Comparison of ENCODE assay signal across 1 fruit fly cellular context in the genomic region with DNA sequence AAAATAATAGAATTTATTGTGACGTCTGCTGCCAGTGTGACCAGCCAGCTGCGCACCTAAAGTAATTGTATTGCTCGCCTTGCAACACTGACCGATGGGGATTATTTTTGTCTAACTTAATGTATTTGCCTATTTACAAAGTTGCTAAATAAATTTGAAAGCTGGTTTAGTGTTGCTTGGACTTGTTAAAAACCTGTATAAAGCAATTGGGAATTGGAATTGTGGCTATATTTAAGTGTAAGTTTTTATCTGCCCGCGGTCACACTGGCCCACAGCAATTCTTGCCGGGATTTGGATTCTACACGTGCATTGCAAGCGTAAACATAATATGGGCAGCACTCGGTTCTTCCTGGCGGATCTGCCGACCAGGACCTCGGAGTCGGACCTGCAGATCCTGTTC.
A peak's percentile ranks its signal among the peaks of the same experiment; 100 is the strongest.
TF ChIP-seq lines count a peak whose summit lies in the region.

A gene (plus strand): TSS at position 94 of the 400 bp plus-strand sequence.
A gene (minus strand): TSS at position 177 of the 400 bp plus-strand sequence.

TF ChIP-seq in whole organism, embryonic, 481 proteins besides CTCF, POLR2A, EP300 and RAD21 (continued from another document):
- TF ChIP-seq CG12391 (tag; optimal IDR thresholded peaks at IDR 0.05; lab: Kevin White, UChicago) (peak; percentile 33), Hr51 (GFP tag; optimal IDR thresholded peaks at IDR 0.05; lab: Kevin White, UChicago) (no peak), gce (GFP tag; IDR thresholded peaks at IDR 0.05; lab: Robert Waterston, UW) (no peak), CG4617 (GFP tag; optimal IDR thresholded peaks at IDR 0.05; lab: Kevin White, UChicago; ENCODE audit: borderline replicate concordance) (peak; percentile 71), p53 (GFP tag; optimal IDR thresholded peaks at IDR 0.05; lab: Kevin White, UChicago) (no peak), CG30020 (tag; optimal IDR thresholded peaks at IDR 0.05; lab: Kevin White, UChicago) (peak; percentile 47), zfh2 (GFP tag; optimal IDR thresholded peaks at IDR 0.05; lab: Kevin White, UChicago) (peak; percentile 6), Sry-δ (GFP tag; optimal IDR thresholded peaks at IDR 0.05; lab: Kevin White, UChicago) (peak; percentile 14), Chrac-16 (GFP tag; optimal IDR thresholded peaks at IDR 0.05; lab: Kevin White, UChicago) (no peak), CG34224 (GFP tag; IDR thresholded peaks at IDR 0.05; lab: Robert Waterston, UW; ENCODE audit: partially characterized antibody) (peak; percentile 56; the same call in 2 of the 3 replicates), BEAF-32 (GFP tag; optimal IDR thresholded peaks at IDR 0.05; lab: Kevin White, UChicago) (peak; percentile 42), CG14050 (GFP tag; IDR thresholded peaks at IDR 0.05; lab: Robert Waterston, UW) (no peak), Hr3 (GFP tag; optimal IDR thresholded peaks at IDR 0.05; lab: Kevin White, UChicago) (no peak), Abd-B (GFP tag; optimal IDR thresholded peaks at IDR 0.05; lab: Kevin White, UChicago) (peak; percentile 61), gfzf (GFP tag; optimal IDR thresholded peaks at IDR 0.05; lab: Kevin White, UChicago) (peak; percentile 87), h (optimal IDR thresholded peaks at IDR 0.05; lab: Kevin White, UChicago) (no peak), CG12942 (GFP tag; optimal IDR thresholded peaks at IDR 0.05; lab: Kevin White, UChicago) (no peak), pzg (GFP tag; optimal IDR thresholded peaks at IDR 0.05; lab: Kevin White, UChicago) (peak; percentile 70), Sin3A (optimal IDR thresholded peaks at IDR 0.05; lab: Kevin White, UChicago) (peak; percentile 84), gro (GFP tag; optimal IDR thresholded peaks at IDR 0.05; lab: Kevin White, UChicago) (peak; percentile 8), CG8765 (GFP tag; IDR thresholded peaks at IDR 0.05; lab: Robert Waterston, UW) (0 out of 2 replicates have a peak, but pooled peaks have one; percentile 17), HLH4C (GFP tag; IDR thresholded peaks at IDR 0.05; lab: Robert Waterston, UW; ENCODE audit: partially characterized antibody) (no peak), Lhr (GFP tag; optimal IDR thresholded peaks at IDR 0.05; lab: Kevin White, UChicago) (peak; percentile 2), CG10267 (tag; optimal IDR thresholded peaks at IDR 0.05; lab: Kevin White, UChicago) (peak; percentile 90), sens (GFP tag; lab: Kevin White, UChicago) (peak; percentile 66), Pdp1 (GFP tag; optimal IDR thresholded peaks at IDR 0.05; lab: Kevin White, UChicago) (peak in 1 of 2 experiments; percentile 28), CG9932 (GFP tag; IDR thresholded peaks at IDR 0.05; lab: Robert Waterston, UW) (no peak), dm (GFP tag; optimal IDR thresholded peaks at IDR 0.05; lab: Kevin White, UChicago) (peak; percentile 84), ap (GFP tag; IDR thresholded peaks at IDR 0.05; lab: Robert Waterston, UW) (no peak), CG2678 (tag; optimal IDR thresholded peaks at IDR 0.05; lab: Kevin White, UChicago) (no peak), Max (GFP tag; optimal IDR thresholded peaks at IDR 0.05; lab: Kevin White, UChicago) (peak; percentile 37), HmgZ (tag; optimal IDR thresholded peaks at IDR 0.05; lab: Kevin White, UChicago) (peak; percentile 17), CG17186 (GFP tag; optimal IDR thresholded peaks at IDR 0.05; lab: Kevin White, UChicago) (peak; percentile 42), Med (GFP tag; lab: Kevin White, UChicago) (peak; percentile 86), Awh (GFP tag; IDR thresholded peaks at IDR 0.05; lab: Robert Waterston, UW) (no peak), aop (GFP tag; IDR thresholded peaks at IDR 0.05; lab: Robert Waterston, UW) (no peak), NC2α (GFP tag; optimal IDR thresholded peaks at IDR 0.05; lab: Kevin White, UChicago) (no peak), CG18764 (GFP tag; optimal IDR thresholded peaks at IDR 0.05; lab: Kevin White, UChicago) (peak; percentile 21), CHES-1-like (GFP tag; optimal IDR thresholded peaks at IDR 0.05; lab: Kevin White, UChicago) (peak; percentile 62), CG2120 (GFP tag; optimal IDR thresholded peaks at IDR 0.05; lab: Kevin White, UChicago) (peak; percentile 42), CG18011 (GFP tag; optimal IDR thresholded peaks at IDR 0.05; lab: Kevin White, UChicago) (no peak), Tbp (GFP tag; optimal IDR thresholded peaks at IDR 0.05; lab: Kevin White, UChicago) (peak; percentile 17), CG10431 (GFP tag; optimal IDR thresholded peaks at IDR 0.05; lab: Kevin White, UChicago) (no peak), tna (GFP tag; IDR thresholded peaks at IDR 0.05; lab: Robert Waterston, UW; ENCODE audit: partially characterized antibody) (no peak), CG2116 (GFP tag; optimal IDR thresholded peaks at IDR 0.05; lab: Kevin White, UChicago) (peak; percentile 56), sug (tag; optimal IDR thresholded peaks at IDR 0.05; lab: Kevin White, UChicago) (peak; percentile 19), CG3995 (GFP tag; optimal IDR thresholded peaks at IDR 0.05; lab: Kevin White, UChicago) (no peak), Ets97D (GFP tag; optimal IDR thresholded peaks at IDR 0.05; lab: Kevin White, UChicago) (peak; percentile 55), ewg (GFP tag; optimal IDR thresholded peaks at IDR 0.05; lab: Kevin White, UChicago) (peak; percentile 26), CG1603 (tag; optimal IDR thresholded peaks at IDR 0.05; lab: Kevin White, UChicago) (peak; percentile 71), Scr (GFP tag; IDR thresholded peaks at IDR 0.05; lab: Robert Waterston, UW; ENCODE audit: partially characterized antibody) (0 out of 2 replicates have a peak, but pooled peaks have one; percentile 33), disco-r (GFP tag; optimal IDR thresholded peaks at IDR 0.05; lab: Kevin White, UChicago) (no peak), E2f2 (GFP tag; IDR thresholded peaks at IDR 0.05; lab: Robert Waterston, UW) (peak; percentile 51), B-H2 (GFP tag; optimal IDR thresholded peaks at IDR 0.05; lab: Kevin White, UChicago) (no peak), CG15514 (GFP tag; optimal IDR thresholded peaks at IDR 0.05; lab: Kevin White, UChicago) (peak; percentile 41), grau (tag; optimal IDR thresholded peaks at IDR 0.05; lab: Kevin White, UChicago) (peak; percentile 17), trem (tag; optimal IDR thresholded peaks at IDR 0.05; lab: Kevin White, UChicago) (peak; percentile 47), unc-4 (GFP tag; IDR thresholded peaks at IDR 0.05; lab: Robert Waterston, UW; ENCODE audit: partially characterized antibody) (0 out of 2 replicates have a peak, but pooled peaks have one; percentile 15), CG8924 (tag; optimal IDR thresholded peaks at IDR 0.05; lab: Kevin White, UChicago) (peak; percentile 11), chinmo (GFP tag; IDR thresholded peaks at IDR 0.05; lab: Robert Waterston, UW; ENCODE audit: partially characterized antibody) (no peak), stwl (tag; optimal IDR thresholded peaks at IDR 0.05; lab: Kevin White, UChicago) (peak; percentile 89), CG14710 (tag; optimal IDR thresholded peaks at IDR 0.05; lab: Kevin White, UChicago) (peak; percentile 62), MESR4 (GFP tag; optimal IDR thresholded peaks at IDR 0.05; lab: Kevin White, UChicago) (peak; percentile 73), E2f1 (GFP tag; IDR thresholded peaks at IDR 0.05; lab: Robert Waterston, UW) (no peak), Dll (GFP tag; IDR thresholded peaks at IDR 0.05; lab: Robert Waterston, UW; ENCODE audit: partially characterized antibody) (0 out of 4 replicates have a peak, but pooled peaks have one; percentile 42), Mrtf (GFP tag; IDR thresholded peaks at IDR 0.05; lab: Robert Waterston, UW) (no peak), CG9876 (GFP tag; optimal IDR thresholded peaks at IDR 0.05; lab: Kevin White, UChicago) (no peak), sima (GFP tag; optimal IDR thresholded peaks at IDR 0.05; lab: Kevin White, UChicago) (no peak), CG33213 (GFP tag; optimal IDR thresholded peaks at IDR 0.05; lab: Kevin White, UChicago) (peak; percentile 16), Meics (GFP tag; optimal IDR thresholded peaks at IDR 0.05; lab: Kevin White, UChicago) (no peak), crol (GFP tag; IDR thresholded peaks at IDR 0.05; lab: Robert Waterston, UW) (no peak), MBD-R2 (GFP tag; IDR thresholded peaks at IDR 0.05; lab: Robert Waterston, UW) (peak; percentile 88), row (GFP tag; IDR thresholded peaks at IDR 0.05; lab: Robert Waterston, UW) (0 out of 3 replicates have a peak, but pooled peaks have one; percentile 21), BtbVII (GFP tag; optimal IDR thresholded peaks at IDR 0.05; lab: Kevin White, UChicago) (no peak), sna (GFP tag; IDR thresholded peaks at IDR 0.05; lab: Robert Waterston, UW; ENCODE audit: partially characterized antibody) (no peak; the same call in 1 of the 2 replicates), phol (tag; optimal IDR thresholded peaks at IDR 0.05; lab: Kevin White, UChicago) (peak; percentile 24), CrebB (tag; optimal IDR thresholded peaks at IDR 0.05; lab: Kevin White, UChicago) (no peak), nmo (GFP tag; optimal IDR thresholded peaks at IDR 0.05; lab: Kevin White, UChicago) (peak; percentile 44), knrl (GFP tag; IDR thresholded peaks at IDR 0.05; lab: Robert Waterston, UW; ENCODE audit: partially characterized antibody) (0 out of 3 replicates have a peak, but pooled peaks have one; percentile 39), CG12769 (tag; optimal IDR thresholded peaks at IDR 0.05; lab: Kevin White, UChicago) (no peak), Six4 (GFP tag; optimal IDR thresholded peaks at IDR 0.05; lab: Kevin White, UChicago) (no peak), ase (GFP tag; IDR thresholded peaks at IDR 0.05; lab: Robert Waterston, UW) (no peak), Rfx (GFP tag; IDR thresholded peaks at IDR 0.05; lab: Robert Waterston, UW) (0 out of 2 replicates have a peak, but pooled peaks have one; percentile 23), Dp (GFP tag; optimal IDR thresholded peaks at IDR 0.05; lab: Kevin White, UChicago) (peak; percentile 34)
